Fruit fly (Drosophila melanogaster) whole organism, wandering third instar larva: ENCODE results near the gene Gld.

ENCODE experiments used
- Abd-B ChIP-seq: fragments of >200 bp; optimal IDR thresholded peaks from 2 replicates; lab custom pipeline; 2017; ENCODE audit warnings: missing biosample characterization, missing genetic modification characterization
- CG32264 ChIP-seq: fragments of 200-800 bp; sonication (Bioruptor generic); optimal IDR thresholded peaks from 2 replicates; lab custom pipeline; 2016; ENCODE audit warnings: missing biosample characterization, missing genetic modification characterization
- CrebA ChIP-seq: fragments of 200-800 bp; sonication (Bioruptor generic); optimal IDR thresholded peaks from 2 replicates; lab custom pipeline; 2016; ENCODE audit warnings: missing biosample characterization, mild to moderate bottlenecking, missing genetic modification characterization, borderline replicate concordance
- Dfd ChIP-seq: fragments of >200 bp; optimal IDR thresholded peaks from 2 replicates; lab custom pipeline; 2017; ENCODE audit warnings: missing biosample characterization, missing genetic modification characterization
- Dif ChIP-seq: fragments of 200-275, 200-300 bp; sonication (Bioruptor generic); optimal IDR thresholded peaks from 2 replicates; lab custom pipeline; 2018; ENCODE audit warnings: missing biosample characterization, missing genetic modification characterization; ENCODE audit not compliant: partially characterized antibody
- GATAd ChIP-seq: sonication (Bioruptor generic); optimal IDR thresholded peaks from 2 replicates; lab custom pipeline; 2016; ENCODE audit warnings: missing biosample characterization, missing genetic modification characterization
- HLH106 ChIP-seq: fragments of 200-800 bp; optimal IDR thresholded peaks from 3 replicates; lab custom pipeline; 2019; ENCODE audit warnings: missing biosample characterization, mild to moderate bottlenecking, missing genetic modification characterization, moderate library complexity
- Hnf4 ChIP-seq: fragments of 200-800 bp; sonication (Bioruptor generic); optimal IDR thresholded peaks from 2 replicates; lab custom pipeline; 2016; ENCODE audit warnings: missing biosample characterization, mild to moderate bottlenecking, missing genetic modification characterization
- Hr78 ChIP-seq: fragments of >200 bp; optimal IDR thresholded peaks from 2 replicates; lab custom pipeline; 2017; ENCODE audit warnings: missing biosample characterization, missing genetic modification characterization
- Hr83 ChIP-seq: fragments of 200-300 bp; sonication (Bioruptor generic); optimal IDR thresholded peaks from 2 replicates; lab custom pipeline; 2016; ENCODE audit warnings: missing biosample characterization, mild to moderate bottlenecking, missing genetic modification characterization, moderate library complexity; ENCODE audit not compliant: poor library complexity, severe bottlenecking
- Jra ChIP-seq: sonication (Bioruptor generic); optimal IDR thresholded peaks from 2 replicates; lab custom pipeline; 2016; ENCODE audit warnings: missing biosample characterization, missing genetic modification characterization
- Mio ChIP-seq: sonication (Bioruptor generic); optimal IDR thresholded peaks from 2 replicates; lab custom pipeline; 2016; ENCODE audit warnings: missing biosample characterization, missing genetic modification characterization
- Myc ChIP-seq: fragments of >200 bp; optimal IDR thresholded peaks from 2 replicates; lab custom pipeline; 2017
- OdsH ChIP-seq: fragments of 200-800 bp; sonication (Bioruptor generic); optimal IDR thresholded peaks from 2 replicates; lab custom pipeline; 2016; ENCODE audit warnings: missing biosample characterization, mild to moderate bottlenecking, missing genetic modification characterization
- Sp1 ChIP-seq: fragments of 200-800 bp; sonication (Bioruptor generic); optimal IDR thresholded peaks from 3 replicates; lab custom pipeline; 2019; ENCODE audit warnings: missing biosample characterization, mild to moderate bottlenecking, missing genetic modification characterization, moderate library complexity
- Vsx2 ChIP-seq: fragments of 200-300, 225-300 bp; sonication (Bioruptor generic); optimal IDR thresholded peaks from 2 replicates; lab custom pipeline; 2018; ENCODE audit warnings: missing biosample characterization, missing genetic modification characterization; ENCODE audit not compliant: partially characterized antibody
- br ChIP-seq: fragments of 200-800 bp; sonication (Bioruptor generic); optimal IDR thresholded peaks from 2 replicates; lab custom pipeline; 2016; ENCODE audit warnings: missing biosample characterization, missing genetic modification characterization
- brk ChIP-seq: fragments of 200-800 bp; sonication (Bioruptor generic); optimal IDR thresholded peaks from 2 replicates; lab custom pipeline; 2016; ENCODE audit warnings: missing biosample characterization, mild to moderate bottlenecking, missing genetic modification characterization
- dl ChIP-seq, 2 experiments: fragments of 175-275, 200-275 bp in 1 of 2; fragments of 200-275 bp in 1 of 2; sonication (Bioruptor generic); optimal IDR thresholded peaks; lab custom pipeline; 2018; ENCODE audit warnings: mild to moderate bottlenecking in 2 of 2, missing biosample characterization in 2 of 2, missing genetic modification characterization in 2 of 2, moderate library complexity in 2 of 2; ENCODE audit not compliant: partially characterized antibody in 2 of 2, insufficient read depth in 1 of 2
- ey ChIP-seq: fragments of 200-800 bp; sonication (Bioruptor generic); optimal IDR thresholded peaks from 2 replicates; lab custom pipeline; 2016; ENCODE audit warnings: missing biosample characterization, missing genetic modification characterization
- foxo ChIP-seq, 2 experiments: fragments of 200-800 bp; sonication (Bioruptor generic); optimal IDR thresholded peaks; 2 replicates in 1 of 2; 3 replicates in 1 of 2; lab custom pipeline; 2016 to 2017; ENCODE audit warnings: missing biosample characterization in 2 of 2, missing genetic modification characterization in 2 of 2
- fru ChIP-seq: fragments of 200-800 bp; sonication (Bioruptor generic); optimal IDR thresholded peaks from 3 replicates; lab custom pipeline; 2016; ENCODE audit warnings: missing biosample characterization, mild to moderate bottlenecking, missing genetic modification characterization
- h ChIP-seq: fragments of 200-800 bp; sonication (Bioruptor generic); optimal IDR thresholded peaks from 3 replicates; lab custom pipeline; 2016; ENCODE audit warnings: missing biosample characterization, mild to moderate bottlenecking, missing genetic modification characterization
- jim ChIP-seq: fragments of 175-275, 200-325 bp; sonication (Bioruptor generic); optimal IDR thresholded peaks from 2 replicates; lab custom pipeline; 2016; ENCODE audit warnings: missing biosample characterization, mild to moderate bottlenecking, missing genetic modification characterization
- pan ChIP-seq: fragments of >200 bp; optimal IDR thresholded peaks from 2 replicates; lab custom pipeline; 2017
- psq ChIP-seq: fragments of 200-800 bp; sonication (Bioruptor generic); optimal IDR thresholded peaks from 3 replicates; lab custom pipeline; 2017; ENCODE audit warnings: missing biosample characterization, mild to moderate bottlenecking, missing genetic modification characterization, moderate library complexity
- rgr ChIP-seq: fragments of 200-800 bp; sonication (Bioruptor generic); optimal IDR thresholded peaks from 3 replicates; lab custom pipeline; 2016; ENCODE audit warnings: missing biosample characterization, mild to moderate bottlenecking, missing genetic modification characterization
- sage ChIP-seq: fragments of 200-800 bp; sonication (Bioruptor generic); optimal IDR thresholded peaks from 2 replicates; lab custom pipeline; 2016; ENCODE audit warnings: missing biosample characterization, mild to moderate bottlenecking, missing genetic modification characterization
- sv ChIP-seq: fragments of 200-800 bp; sonication (Bioruptor generic); optimal IDR thresholded peaks from 3 replicates; lab custom pipeline; 2016; ENCODE audit warnings: missing biosample characterization, missing genetic modification characterization
- tai ChIP-seq: sonication (Bioruptor generic); optimal IDR thresholded peaks from 2 replicates; lab custom pipeline; 2016; ENCODE audit warnings: missing biosample characterization, missing genetic modification characterization
- usp ChIP-seq: fragments of >200 bp; optimal IDR thresholded peaks from 2 replicates; lab custom pipeline; 2017; ENCODE audit warnings: missing biosample characterization, missing genetic modification characterization
- woc ChIP-seq: sonication (Bioruptor generic); optimal IDR thresholded peaks from 2 replicates; lab custom pipeline; 2016; ENCODE audit warnings: missing biosample characterization, mild to moderate bottlenecking, missing genetic modification characterization

Gld gene

DNA sequence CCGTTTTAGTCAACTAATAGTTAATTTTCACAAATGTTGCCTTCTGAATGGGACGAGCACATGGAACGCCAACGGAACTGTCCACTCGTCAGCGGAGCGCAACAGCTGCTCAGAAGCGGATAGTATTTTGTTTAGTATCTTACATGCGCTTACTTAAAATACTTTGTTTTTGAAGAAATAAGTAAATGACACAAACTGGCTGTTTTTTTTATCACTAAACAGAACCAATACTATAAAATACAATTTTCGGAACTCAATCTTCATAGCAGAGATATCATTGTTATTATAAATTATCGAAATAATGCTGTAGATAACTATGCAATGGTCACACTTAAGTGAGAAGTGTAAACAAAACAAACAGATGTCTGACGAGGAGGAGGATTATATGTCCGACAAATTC is 18.6 kb downstream of the Gld start, which contains the start of the genes Noc3 and CG10053:
Gene Noc3 (minus strand): TSS at position 81 of the 400 bp plus-strand sequence.
Gene CG10053 (plus strand): TSS at position 202 of the 400 bp plus-strand sequence.
- no peak for TF ChIP-seq Hr78 (GFP tag; lab: Kevin White, UChicago)
- peak; percentile 60 for TF ChIP-seq Myc (lab: Kevin White, UChicago)
- no peak for TF ChIP-seq Dfd (GFP tag; lab: Kevin White, UChicago)
- no peak for TF ChIP-seq Hnf4 (GFP tag; lab: Kevin White, UChicago)
- TF ChIP-seq CG32264 (GFP tag; lab: Kevin White, UChicago) = no peak
- no peak for TF ChIP-seq sage (GFP tag; lab: Kevin White, UChicago)
- TF ChIP-seq jim = no peak
- TF ChIP-seq brk (GFP tag; lab: Kevin White, UChicago) = no peak

DNA sequence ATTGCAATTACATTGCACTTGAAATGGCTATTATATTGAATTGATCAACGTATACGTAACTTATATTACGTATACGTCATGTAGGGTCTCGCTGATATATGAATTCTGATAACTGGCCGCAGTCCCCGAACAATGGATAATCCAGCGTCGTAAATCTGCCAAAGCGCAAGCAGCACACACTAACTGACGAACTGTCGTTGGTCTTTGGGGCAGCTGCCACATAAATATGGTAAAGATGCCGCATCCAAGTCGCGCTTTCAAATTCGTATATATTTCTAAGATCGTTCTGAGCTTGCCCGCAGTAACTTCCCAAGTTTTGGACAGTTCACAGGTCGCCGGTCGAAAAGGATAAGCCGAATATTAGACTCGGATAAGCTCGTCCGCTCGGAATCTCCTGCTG is 24.0 kb downstream of the Gld start, which contains the start of gene CG14607:
Gene CG14607 (plus strand): TSS at position 301 of the 400 bp plus-strand sequence.
- TF ChIP-seq br (GFP tag; lab: Kevin White, UChicago) (no peak), CG32264 (GFP tag; lab: Kevin White, UChicago) (no peak), woc (GFP tag; lab: Kevin White, UChicago) (no peak), OdsH (GFP tag; lab: Kevin White, UChicago) (no peak), fru (no peak), Hr83 (GFP tag; lab: Kevin White, UChicago) (no peak), pan (no peak), foxo (GFP tag; optimal IDR thresholded peaks at IDR 0.05; lab: Kevin White, UChicago) (no peak), sage (GFP tag; lab: Kevin White, UChicago) (no peak), ey (GFP tag; lab: Kevin White, UChicago) (no peak), Hr78 (GFP tag; lab: Kevin White, UChicago) (no peak), tai (no peak), CrebA (GFP tag; lab: Kevin White, UChicago) (no peak), Mio (GFP tag; lab: Kevin White, UChicago) (no peak), h (GFP tag; lab: Kevin White, UChicago) (no peak), dl (GFP tag; optimal IDR thresholded peaks at IDR 0.05; lab: Kevin White, UChicago; ENCODE audit: insufficient read depth in 1 of 2, partially characterized antibody in 2 of 2) (no peak), brk (GFP tag; lab: Kevin White, UChicago) (no peak), rgr (GFP tag; lab: Kevin White, UChicago) (no peak), HLH106 (tag; lab: Kevin White, UChicago) (no peak)

DNA sequence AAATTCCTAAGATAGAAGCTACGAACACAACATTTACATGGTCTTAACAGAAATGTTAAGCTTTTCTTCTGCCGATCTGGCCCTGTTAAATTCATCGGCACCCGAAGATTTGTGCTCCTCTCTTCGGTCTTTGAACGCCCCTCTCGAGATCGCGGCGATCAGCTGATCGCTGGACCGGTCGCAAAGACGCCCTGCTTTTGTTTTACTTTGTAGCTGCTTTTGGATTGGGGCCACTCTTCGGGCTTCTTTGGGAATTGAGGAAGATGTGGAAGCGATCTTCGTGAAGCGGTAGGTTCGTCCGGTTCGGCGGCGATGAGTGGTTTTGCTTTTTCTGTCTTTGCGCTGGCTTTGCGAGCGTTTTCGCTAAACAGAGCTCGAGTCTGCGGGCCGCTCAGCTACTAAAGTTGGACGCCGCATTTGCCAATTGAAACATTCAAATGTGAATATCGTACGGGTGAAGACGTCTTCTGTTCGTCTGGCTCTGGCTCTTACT is 41.5 kb downstream of the Gld start, which contains the start of gene thw:
Gene thw (plus strand): TSS at position 443 of the 493 bp plus-strand sequence.
- TF ChIP-seq ey (GFP tag; lab: Kevin White, UChicago) = no peak
- no peak for TF ChIP-seq woc (GFP tag; lab: Kevin White, UChicago)
- no peak for TF ChIP-seq Hr78 (GFP tag; lab: Kevin White, UChicago)
- no peak for TF ChIP-seq Abd-B (GFP tag; lab: Kevin White, UChicago)
- no peak for TF ChIP-seq br (GFP tag; lab: Kevin White, UChicago)
- no peak for TF ChIP-seq HLH106 (tag; lab: Kevin White, UChicago)
- no peak for TF ChIP-seq Dfd (GFP tag; lab: Kevin White, UChicago)
- no peak for TF ChIP-seq h (GFP tag; lab: Kevin White, UChicago)
- TF ChIP-seq foxo (GFP tag; optimal IDR thresholded peaks at IDR 0.05; lab: Kevin White, UChicago) = no peak
- TF ChIP-seq Sp1 = no peak

DNA sequence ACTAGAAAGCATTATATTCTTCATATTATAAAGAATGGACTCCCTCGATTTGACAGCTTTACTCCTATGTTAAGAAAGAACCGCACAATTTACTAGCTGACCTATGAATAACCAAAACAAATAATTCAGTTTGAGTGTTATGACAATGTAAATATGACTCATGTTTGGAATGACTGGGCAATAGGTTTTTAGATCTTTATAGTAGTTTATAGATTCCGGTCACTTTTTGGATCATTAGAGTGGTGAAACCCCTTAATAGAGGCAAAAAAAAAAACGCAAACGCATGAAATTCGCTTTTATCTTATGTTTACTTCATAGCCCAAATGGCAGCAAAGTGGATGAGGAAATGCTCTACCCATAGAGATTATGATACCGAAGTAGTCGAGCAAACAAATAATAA is 45.9 kb downstream of the Gld start, which contains the start of gene CG14605:
Gene CG14605 (minus strand): TSS at position 101 of the 400 bp plus-strand sequence.
- TF ChIP-seq Dif (GFP tag; lab: Kevin White, UChicago) (no peak), Jra (GFP tag; lab: Kevin White, UChicago) (no peak), HLH106 (tag; lab: Kevin White, UChicago) (no peak), dl (GFP tag; optimal IDR thresholded peaks at IDR 0.05; lab: Kevin White, UChicago; ENCODE audit: insufficient read depth in 1 of 2, partially characterized antibody in 2 of 2) (no peak), fru (no peak), foxo (GFP tag; optimal IDR thresholded peaks at IDR 0.05; lab: Kevin White, UChicago) (no peak), Vsx2 (GFP tag; lab: Kevin White, UChicago) (no peak), h (GFP tag; lab: Kevin White, UChicago) (no peak), usp (GFP tag; lab: Kevin White, UChicago) (no peak), Dfd (GFP tag; lab: Kevin White, UChicago) (no peak), sv (GFP tag; lab: Kevin White, UChicago) (no peak), CrebA (GFP tag; lab: Kevin White, UChicago) (no peak), pan (no peak), tai (no peak), sage (GFP tag; lab: Kevin White, UChicago) (no peak), psq (GFP tag; lab: Kevin White, UChicago) (no peak), rgr (GFP tag; lab: Kevin White, UChicago) (no peak), GATAd (no peak), Hnf4 (GFP tag; lab: Kevin White, UChicago) (no peak)
- TF ChIP-seq, all 38 proteins: peak for 0
